Fruit fly (Drosophila melanogaster) whole organism, embryonic: ENCODE results near the gene IKKepsilon.
A peak's percentile ranks its signal among the peaks of the same experiment; 100 is the strongest.

Experiments used
- CG10274 ChIP-seq: fragments of 200-800 bp; sonication (Bioruptor generic); optimal IDR thresholded peaks from 3 replicates; lab custom pipeline; 2017; ENCODE audit warnings: missing biosample characterization, mild to moderate bottlenecking, missing genetic modification characterization
- CG12071 ChIP-seq: fragments of 200-800 bp; sonication (Bioruptor generic); optimal IDR thresholded peaks from 3 replicates; lab custom pipeline; 2018; ENCODE audit warnings: missing biosample characterization, mild to moderate bottlenecking, missing genetic modification characterization
- CG12659 ChIP-seq: fragments of 200-800 bp; sonication (Bioruptor generic); optimal IDR thresholded peaks from 3 replicates; lab custom pipeline; 2017; ENCODE audit warnings: mild to moderate bottlenecking, missing biosample characterization, missing genetic modification reagents, missing genetic modification characterization
- CG13123 ChIP-seq: fragments of 200-800 bp; sonication (Bioruptor generic); optimal IDR thresholded peaks from 2 replicates; lab custom pipeline; 2016; ENCODE audit warnings: missing biosample characterization, missing genetic modification characterization
- CG15479 ChIP-seq: fragments of 200-800 bp; sonication (Bioruptor generic); optimal IDR thresholded peaks from 3 replicates; lab custom pipeline; 2019; ENCODE audit warnings: missing biosample characterization, mild to moderate bottlenecking, missing genetic modification characterization, moderate library complexity
- CG15696 ChIP-seq: fragments of 200-800 bp; sonication (Bioruptor generic); optimal IDR thresholded peaks from 2 replicates; lab custom pipeline; 2019; ENCODE audit warnings: missing biosample characterization, mild to moderate bottlenecking, missing genetic modification characterization, moderate library complexity
- CG16815 ChIP-seq: fragments of 200-800 bp; sonication (Bioruptor generic); optimal IDR thresholded peaks from 3 replicates; lab custom pipeline; 2017; ENCODE audit warnings: missing biosample characterization, mild to moderate bottlenecking, missing genetic modification characterization
- CG17912 ChIP-seq: fragments of 200-800 bp; sonication (Bioruptor generic); optimal IDR thresholded peaks from 2 replicates; lab custom pipeline; 2018; ENCODE audit warnings: missing biosample characterization, mild to moderate bottlenecking, missing genetic modification characterization
- CG2199 ChIP-seq: fragments of 200-800 bp; sonication (Bioruptor generic); IDR thresholded peaks from 3 replicates; pipeline ENCODE4 v1.3.6; 2022; ENCODE audit warnings: missing biosample characterization, missing genetic modification characterization
- CG31224 ChIP-seq: fragments of 200-800 bp; sonication (Bioruptor generic); IDR thresholded peaks from 2 replicates; pipeline ENCODE4 v1.3.6; 2022; ENCODE audit warnings: missing biosample characterization, missing genetic modification characterization
- CG3163 ChIP-seq: fragments of 200-800 bp; sonication (Bioruptor generic); optimal IDR thresholded peaks from 3 replicates; lab custom pipeline; 2016; ENCODE audit warnings: missing biosample characterization, missing genetic modification characterization
- CG32772 ChIP-seq: fragments of 200-800 bp; sonication (Bioruptor generic); IDR thresholded peaks from 2 replicates; pipeline ENCODE4 v1.3.6; 2022; ENCODE audit warnings: missing biosample characterization, missing genetic modification characterization
- CG33213 ChIP-seq: fragments of 200-800 bp; sonication (Bioruptor generic); optimal IDR thresholded peaks from 3 replicates; lab custom pipeline; 2016; ENCODE audit warnings: missing biosample characterization, missing genetic modification characterization
- CG4404 ChIP-seq: fragments of 200-800 bp; sonication (Bioruptor generic); IDR thresholded peaks from 2 replicates; pipeline ENCODE4 v1.3.6; 2022; ENCODE audit warnings: missing biosample characterization, missing genetic modification characterization
- CG4617 ChIP-seq: fragments of 200-800 bp; sonication (Bioruptor generic); optimal IDR thresholded peaks from 3 replicates; lab custom pipeline; 2016; ENCODE audit warnings: missing biosample characterization, missing genetic modification characterization, borderline replicate concordance
- CG7786 ChIP-seq: fragments of 200-800 bp; sonication (Bioruptor generic); optimal IDR thresholded peaks from 2 replicates; lab custom pipeline; 2016; ENCODE audit warnings: missing biosample characterization, missing genetic modification characterization
- CG7839 ChIP-seq: fragments of 200-800 bp; sonication (Bioruptor generic); optimal IDR thresholded peaks from 3 replicates; lab custom pipeline; 2018; ENCODE audit warnings: missing biosample characterization, mild to moderate bottlenecking, missing genetic modification characterization, moderate library complexity
- CG8944 ChIP-seq: fragments of 200-800 bp; sonication (Bioruptor generic); optimal IDR thresholded peaks from 3 replicates; lab custom pipeline; 2016; ENCODE audit warnings: missing biosample characterization, missing genetic modification characterization
- CG9932 ChIP-seq: fragments of 200-800 bp; sonication (Bioruptor generic); IDR thresholded peaks from 2 replicates; pipeline ENCODE4 v1.3.6; 2022; ENCODE audit warnings: missing biosample characterization, missing genetic modification characterization
- Dad ChIP-seq: fragments of 200-800 bp; sonication (Bioruptor generic); optimal IDR thresholded peaks from 3 replicates; lab custom pipeline; 2016; ENCODE audit warnings: missing biosample characterization, missing genetic modification characterization
- Dll ChIP-seq: fragments of 200-800 bp; sonication (Bioruptor generic); IDR thresholded peaks from 4 replicates; pipeline ENCODE4 v1.3.6; 2022; ENCODE audit warnings: missing biosample characterization, missing genetic modification characterization; ENCODE audit not compliant: partially characterized antibody
- Dref ChIP-seq: fragments of 200-800 bp; sonication (Bioruptor generic); IDR thresholded peaks from 2 replicates; pipeline ENCODE4 v1.3.6; 2022; ENCODE audit warnings: missing biosample characterization, missing genetic modification characterization
- E2f1 ChIP-seq: fragments of 200-800 bp; sonication (Bioruptor generic); IDR thresholded peaks from 2 replicates; pipeline ENCODE4 v1.3.6; 2022; ENCODE audit warnings: missing biosample characterization, missing genetic modification characterization
- HHEX ChIP-seq: fragments of 200-800 bp; sonication (Bioruptor generic); optimal IDR thresholded peaks from 3 replicates; lab custom pipeline; 2017; ENCODE audit warnings: missing biosample characterization, mild to moderate bottlenecking, missing genetic modification characterization, missing genetic modification reagents
- Hey ChIP-seq: fragments of 200-800 bp; sonication (Bioruptor generic); optimal IDR thresholded peaks from 3 replicates; lab custom pipeline; 2018; ENCODE audit warnings: missing biosample characterization, mild to moderate bottlenecking, missing genetic modification characterization
- Hmx ChIP-seq: fragments of 200-800 bp; sonication (Bioruptor generic); optimal IDR thresholded peaks from 2 replicates; lab custom pipeline; 2016; ENCODE audit warnings: missing biosample characterization, missing genetic modification characterization
- Jarid2 ChIP-seq: fragments of 200-800 bp; sonication (Bioruptor generic); optimal IDR thresholded peaks from 3 replicates; lab custom pipeline; 2017; ENCODE audit warnings: mild to moderate bottlenecking, missing biosample characterization, missing genetic modification reagents, missing genetic modification characterization
- MESR4 ChIP-seq: fragments of 200-800 bp; sonication (Bioruptor generic); optimal IDR thresholded peaks from 2 replicates; lab custom pipeline; 2018; ENCODE audit warnings: missing biosample characterization, mild to moderate bottlenecking, missing genetic modification characterization, moderate library complexity
- Mrtf ChIP-seq: fragments of 200-800 bp; sonication (Bioruptor generic); IDR thresholded peaks from 3 replicates; pipeline ENCODE4 v1.3.6; 2022; ENCODE audit warnings: missing biosample characterization, missing genetic modification characterization
- Taf1 ChIP-seq: fragments of 200-800 bp; sonication (Bioruptor generic); IDR thresholded peaks from 2 replicates; pipeline ENCODE4 v1.3.6; 2022; ENCODE audit warnings: missing biosample characterization, missing genetic modification characterization
- bigmax ChIP-seq: fragments of 200-800 bp; sonication (Bioruptor generic); optimal IDR thresholded peaks from 2 replicates; lab custom pipeline; 2018; ENCODE audit warnings: missing biosample characterization, mild to moderate bottlenecking, missing genetic modification characterization
- cato ChIP-seq: fragments of 200-800 bp; sonication (Bioruptor generic); optimal IDR thresholded peaks from 2 replicates; lab custom pipeline; 2016; ENCODE audit warnings: missing biosample characterization, missing genetic modification characterization, borderline replicate concordance
- dan ChIP-seq: fragments of 200-800 bp; sonication (Bioruptor generic); IDR thresholded peaks from 2 replicates; pipeline ENCODE4 v1.3.6; 2022; ENCODE audit warnings: missing biosample characterization, missing genetic modification characterization
- eyg ChIP-seq: fragments of 200-800 bp; sonication (Bioruptor generic); optimal IDR thresholded peaks from 3 replicates; lab custom pipeline; 2016; ENCODE audit warnings: missing biosample characterization, missing genetic modification characterization
- gcm2 ChIP-seq: fragments of 200-800 bp; sonication (Bioruptor generic); optimal IDR thresholded peaks from 2 replicates; lab custom pipeline; 2016; ENCODE audit warnings: missing biosample characterization, missing genetic modification characterization
- gsb-n ChIP-seq: fragments of 200-800 bp; sonication (Bioruptor generic); optimal IDR thresholded peaks from 3 replicates; lab custom pipeline; 2018; ENCODE audit warnings: missing biosample characterization, mild to moderate bottlenecking, missing genetic modification characterization
- h ChIP-seq: fragments of >200 bp; optimal IDR thresholded peaks from 2 replicates; lab custom pipeline; 2017
- hb ChIP-seq: fragments of 200-800 bp; sonication (Bioruptor generic); IDR thresholded peaks from 3 replicates; pipeline ENCODE4 v1.3.6; 2022; ENCODE audit warnings: missing biosample characterization, missing genetic modification characterization; ENCODE audit not compliant: partially characterized antibody
- klu ChIP-seq: fragments of 200-800 bp; sonication (Bioruptor generic); IDR thresholded peaks from 2 replicates; pipeline ENCODE4 v1.3.6; 2022; ENCODE audit warnings: missing biosample characterization, missing genetic modification characterization
- lmd ChIP-seq: fragments of 200-800 bp; sonication (Bioruptor generic); IDR thresholded peaks from 2 replicates; pipeline ENCODE4 v1.3.6; 2022; ENCODE audit warnings: missing biosample characterization, missing genetic modification characterization
- pb ChIP-seq: fragments of 200-800 bp; sonication (Bioruptor generic); optimal IDR thresholded peaks from 3 replicates; lab custom pipeline; 2016; ENCODE audit warnings: missing biosample characterization, missing genetic modification characterization
- pita ChIP-seq: fragments of 200-800 bp; sonication (Bioruptor generic); optimal IDR thresholded peaks from 2 replicates; lab custom pipeline; 2017; ENCODE audit warnings: missing biosample characterization, mild to moderate bottlenecking, missing genetic modification characterization
- psq ChIP-seq: fragments of 200-800 bp; sonication (Bioruptor generic); optimal IDR thresholded peaks from 2 replicates; lab custom pipeline; 2017; ENCODE audit warnings: missing biosample characterization, missing genetic modification characterization
- pzg ChIP-seq: fragments of 200-800 bp; sonication (Bioruptor generic); optimal IDR thresholded peaks from 3 replicates; lab custom pipeline; 2018; ENCODE audit warnings: missing biosample characterization, mild to moderate bottlenecking, missing genetic modification characterization, moderate library complexity
- repo ChIP-seq: fragments of 200-800 bp; sonication (Bioruptor generic); optimal IDR thresholded peaks from 2 replicates; lab custom pipeline; 2016; ENCODE audit warnings: missing biosample characterization, missing genetic modification characterization
- seq ChIP-seq: fragments of 200-800 bp; sonication (Bioruptor generic); IDR thresholded peaks from 2 replicates; pipeline ENCODE4 v1.3.6; 2022; ENCODE audit warnings: missing biosample characterization, missing genetic modification characterization
- sima ChIP-seq: fragments of 200-800 bp; sonication (Bioruptor generic); optimal IDR thresholded peaks from 2 replicates; lab custom pipeline; 2016; ENCODE audit warnings: missing biosample characterization, missing genetic modification characterization
- sob ChIP-seq: fragments of 200-800 bp; sonication (Bioruptor generic); IDR thresholded peaks from 2 replicates; pipeline ENCODE4 v1.3.6; 2022; ENCODE audit warnings: missing biosample characterization, missing genetic modification characterization
- sqz ChIP-seq: fragments of 200-800 bp; sonication (Bioruptor generic); optimal IDR thresholded peaks from 3 replicates; lab custom pipeline; 2018; ENCODE audit warnings: missing biosample characterization, mild to moderate bottlenecking, missing genetic modification characterization
- trem ChIP-seq: fragments of 200-800 bp; optimal IDR thresholded peaks from 3 replicates; lab custom pipeline; 2019; ENCODE audit warnings: missing biosample characterization, mild to moderate bottlenecking, missing genetic modification characterization, moderate library complexity
- vnd ChIP-seq: fragments of 200-800 bp; sonication (Bioruptor generic); IDR thresholded peaks from 3 replicates; pipeline ENCODE4 v1.3.6; 2022; ENCODE audit warnings: missing biosample characterization, missing genetic modification characterization; ENCODE audit not compliant: partially characterized antibody
- yki ChIP-seq: fragments of >200 bp; optimal IDR thresholded peaks from 3 replicates; lab custom pipeline; 2018

Gene IKKepsilon

DNA sequence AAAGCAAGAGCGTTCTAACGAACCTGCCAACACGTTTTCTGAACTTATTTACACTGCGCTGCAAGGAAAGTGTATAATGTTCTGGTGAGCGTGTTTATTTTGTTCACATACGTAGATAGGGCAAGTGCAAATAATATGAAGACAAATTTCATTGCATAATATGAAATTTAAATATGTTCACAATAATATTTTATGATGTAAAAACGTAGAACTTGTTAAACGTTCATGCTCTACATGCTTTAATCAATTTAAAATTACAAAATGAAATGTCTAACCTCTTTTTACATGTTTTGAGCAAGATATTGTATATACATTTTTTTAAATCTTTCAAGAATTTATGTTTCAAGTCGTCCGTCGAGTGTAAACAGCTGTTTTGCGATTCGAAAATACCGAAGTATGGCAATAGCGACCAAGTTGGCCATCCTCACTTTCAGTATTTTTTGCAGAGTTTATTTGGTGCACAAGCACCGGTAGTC is 30.4 kb upstream of the IKKepsilon start, which contains the start of the genes phr6-4 and CG2608 (continued):
- TF ChIP-seq CG4617 (GFP tag; lab: Kevin White, UChicago), result peak; percentile 74
- TF ChIP-seq CG7786, result peak; percentile 85
- TF ChIP-seq hb (GFP tag; lab: Robert Waterston, UW), result no peak
- no peak for TF ChIP-seq Dref
- peak; percentile 70 for TF ChIP-seq sob (GFP tag; lab: Robert Waterston, UW)
- no peak for TF ChIP-seq Dll (GFP tag; lab: Robert Waterston, UW)
- TF ChIP-seq dan (GFP tag; lab: Robert Waterston, UW), result peak; percentile 26; the same call in 1 of the 2 replicates
- peak; percentile 85 for TF ChIP-seq CG12071 (GFP tag; lab: Kevin White, UChicago)
- TF ChIP-seq E2f1 (GFP tag; lab: Robert Waterston, UW), result peak; percentile 85
- peak; percentile 89 for TF ChIP-seq sqz
- peak; percentile 85 for TF ChIP-seq cato (GFP tag; lab: Kevin White, UChicago)
- no peak for TF ChIP-seq h (lab: Kevin White, UChicago)
- peak; percentile 72 for TF ChIP-seq CG10274 (GFP tag; lab: Kevin White, UChicago)
- TF ChIP-seq CG8944 (GFP tag; lab: Kevin White, UChicago), result peak; percentile 87
- TF ChIP-seq Mrtf (GFP tag; lab: Robert Waterston, UW), result peak; percentile 74
- peak; percentile 67 for TF ChIP-seq CG33213 (GFP tag; lab: Kevin White, UChicago)
- TF ChIP-seq bigmax (GFP tag; lab: Kevin White, UChicago), result no peak
- peak; percentile 24 for TF ChIP-seq sima (GFP tag; lab: Kevin White, UChicago)
- TF ChIP-seq pita, result no peak
- TF ChIP-seq CG13123 (GFP tag; lab: Kevin White, UChicago), result peak; percentile 78
- TF ChIP-seq CG16815 (GFP tag; lab: Kevin White, UChicago), result peak; percentile 89
- peak; percentile 22 for TF ChIP-seq MESR4 (GFP tag; lab: Kevin White, UChicago)
- peak; percentile 70 for TF ChIP-seq CG31224 (GFP tag; lab: Robert Waterston, UW)
- TF ChIP-seq CG4404, result peak; percentile 76
- TF ChIP-seq Jarid2 (GFP tag; lab: Kevin White, UChicago), result peak; percentile 66
- TF ChIP-seq eyg (GFP tag; lab: Kevin White, UChicago), result peak; percentile 66
- no peak for TF ChIP-seq yki (lab: Kevin White, UChicago)
- peak; percentile 65; the same call in 1 of the 2 replicates for TF ChIP-seq Taf1 (GFP tag; lab: Robert Waterston, UW)
- TF ChIP-seq pzg, result peak; percentile 37
- TF ChIP-seq pb (GFP tag; lab: Kevin White, UChicago), result peak; percentile 51
- peak; percentile 86 for TF ChIP-seq seq (GFP tag; lab: Robert Waterston, UW)
- TF ChIP-seq trem (tag; lab: Kevin White, UChicago), result peak; percentile 97
- peak; percentile 96 for TF ChIP-seq CG12659 (GFP tag; lab: Kevin White, UChicago)
- TF ChIP-seq Hmx (GFP tag; lab: Kevin White, UChicago), result peak; percentile 84
- peak; percentile 92 for TF ChIP-seq CG9932
- peak; percentile 58; the same call in 1 of the 2 replicates for TF ChIP-seq klu (GFP tag; lab: Robert Waterston, UW)
- TF ChIP-seq HHEX, result peak; percentile 89
- TF ChIP-seq CG3163 (GFP tag; lab: Kevin White, UChicago), result peak; percentile 71
- TF ChIP-seq repo (GFP tag; lab: Kevin White, UChicago), result peak; percentile 66
- TF ChIP-seq CG7839 (tag; lab: Kevin White, UChicago), result peak; percentile 96
- TF ChIP-seq gcm2 (GFP tag; lab: Kevin White, UChicago), result peak; percentile 59
- TF ChIP-seq CG2199 (GFP tag; lab: Robert Waterston, UW), result peak; percentile 74; the same call in 2 of the 3 replicates
- no peak for TF ChIP-seq CG17912
- peak; percentile 83 for TF ChIP-seq CG32772 (GFP tag; lab: Robert Waterston, UW)
- peak; percentile 78 for TF ChIP-seq psq
- TF ChIP-seq Hey (tag; lab: Kevin White, UChicago), result no peak
- peak; percentile 87 for TF ChIP-seq CG15696 (tag; lab: Kevin White, UChicago)
- no peak for TF ChIP-seq CG15479
- no peak for TF ChIP-seq vnd
- peak; percentile 77 for TF ChIP-seq Dad (GFP tag; lab: Kevin White, UChicago)
- TF ChIP-seq gsb-n (tag; lab: Kevin White, UChicago), result peak; percentile 90
- peak; percentile 90 for TF ChIP-seq lmd (GFP tag; lab: Robert Waterston, UW)
